Fruit fly (Drosophila melanogaster) whole organism, embryonic: ENCODE data around the gene CG17855.
A peak's percentile ranks its signal among the peaks of the same experiment; 100 is the strongest.

Experiments used
- BEAF-32 ChIP-seq: fragments of 200-800 bp; sonication (Bioruptor generic); optimal IDR thresholded peaks from 3 replicates; lab custom pipeline; 2017; ENCODE audit warnings: missing biosample characterization, missing genetic modification characterization, mild to moderate bottlenecking, moderate library complexity, missing genetic modification reagents
- C15 ChIP-seq: fragments of 200-800 bp; sonication (Bioruptor generic); IDR thresholded peaks from 3 replicates; pipeline ENCODE4 v1.3.6; 2022; ENCODE audit warnings: missing biosample characterization, missing genetic modification characterization
- CG10462 ChIP-seq: fragments of 200-800 bp; sonication (Bioruptor generic); optimal IDR thresholded peaks from 2 replicates; lab custom pipeline; 2016; ENCODE audit warnings: missing biosample characterization, missing genetic modification characterization
- CG10565 ChIP-seq: fragments of 200-800 bp; sonication (Bioruptor generic); optimal IDR thresholded peaks from 3 replicates; lab custom pipeline; 2016; ENCODE audit warnings: missing biosample characterization, mild to moderate bottlenecking, missing genetic modification characterization
- CG11504 ChIP-seq: fragments of 200-800 bp; sonication (Bioruptor generic); optimal IDR thresholded peaks from 3 replicates; lab custom pipeline; 2019; ENCODE audit warnings: missing biosample characterization, mild to moderate bottlenecking, missing genetic modification characterization, moderate library complexity
- CG1233 ChIP-seq: fragments of 200-800 bp; sonication (Bioruptor generic); optimal IDR thresholded peaks from 4 replicates; lab custom pipeline; 2018; ENCODE audit warnings: missing biosample characterization, mild to moderate bottlenecking, missing genetic modification characterization
- CG13424 ChIP-seq: fragments of 200-800 bp; sonication (Bioruptor generic); optimal IDR thresholded peaks from 2 replicates; lab custom pipeline; 2019; ENCODE audit warnings: missing biosample characterization, mild to moderate bottlenecking, missing genetic modification characterization, moderate library complexity
- CG14014 ChIP-seq: fragments of 200-800 bp; sonication (Bioruptor generic); IDR thresholded peaks from 2 replicates; pipeline ENCODE4 v1.3.6; 2022; ENCODE audit warnings: missing biosample characterization, missing genetic modification characterization
- CG14441 ChIP-seq: fragments of 200-800 bp; sonication (Bioruptor generic); IDR thresholded peaks from 2 replicates; pipeline ENCODE4 v1.3.6; 2022; ENCODE audit warnings: missing biosample characterization, missing genetic modification characterization
- CG15269 ChIP-seq: fragments of 200-800 bp; sonication (Bioruptor generic); optimal IDR thresholded peaks from 2 replicates; lab custom pipeline; 2018; ENCODE audit warnings: missing biosample characterization, mild to moderate bottlenecking, missing genetic modification characterization, moderate library complexity
- CG1792 ChIP-seq: fragments of 200-800 bp; sonication (Bioruptor generic); optimal IDR thresholded peaks from 2 replicates; lab custom pipeline; 2016; ENCODE audit warnings: missing biosample characterization, missing genetic modification characterization
- CG18599 ChIP-seq: fragments of 200-800 bp; sonication (Bioruptor generic); optimal IDR thresholded peaks from 3 replicates; lab custom pipeline; 2017; ENCODE audit warnings: missing biosample characterization, missing genetic modification characterization, mild to moderate bottlenecking, moderate library complexity, missing genetic modification reagents
- CG2712 ChIP-seq: fragments of 200-800 bp; optimal IDR thresholded peaks from 3 replicates; lab custom pipeline; 2019; ENCODE audit warnings: missing biosample characterization, mild to moderate bottlenecking, missing genetic modification characterization, moderate library complexity
- CG3281 ChIP-seq: fragments of 200-800 bp; sonication (Bioruptor generic); optimal IDR thresholded peaks from 3 replicates; lab custom pipeline; 2017; ENCODE audit warnings: missing biosample characterization, mild to moderate bottlenecking, missing genetic modification characterization
- CG33213 ChIP-seq: fragments of 200-800 bp; sonication (Bioruptor generic); optimal IDR thresholded peaks from 3 replicates; lab custom pipeline; 2016; ENCODE audit warnings: missing biosample characterization, missing genetic modification characterization
- CG3847 ChIP-seq: fragments of 200-800 bp; sonication (Bioruptor generic); IDR thresholded peaks from 2 replicates; pipeline ENCODE4 v1.3.6; 2022; ENCODE audit warnings: missing biosample characterization, missing genetic modification characterization
- CG4424 ChIP-seq: fragments of 200-800 bp; sonication (Bioruptor generic); optimal IDR thresholded peaks from 3 replicates; lab custom pipeline; 2016; ENCODE audit warnings: missing biosample characterization, missing genetic modification characterization
- CG5245 ChIP-seq: fragments of 200-800 bp; sonication (Bioruptor generic); optimal IDR thresholded peaks from 3 replicates; lab custom pipeline; 2016; ENCODE audit warnings: missing biosample characterization, missing genetic modification characterization
- CG6254 ChIP-seq: fragments of 200-800 bp; sonication (Bioruptor generic); optimal IDR thresholded peaks from 3 replicates; lab custom pipeline; 2017; ENCODE audit warnings: mild to moderate bottlenecking, missing biosample characterization, missing genetic modification reagents, missing genetic modification characterization
- CG6854 ChIP-seq: fragments of 200-800 bp; sonication (Bioruptor generic); optimal IDR thresholded peaks from 3 replicates; lab custom pipeline; 2017; ENCODE audit warnings: missing biosample characterization, mild to moderate bottlenecking, missing genetic modification characterization
- CG8359 ChIP-seq: fragments of 200-800 bp; sonication (Bioruptor generic); optimal IDR thresholded peaks from 2 replicates; lab custom pipeline; 2017; ENCODE audit warnings: missing biosample characterization, mild to moderate bottlenecking, missing genetic modification characterization, borderline replicate concordance
- Dad ChIP-seq: fragments of 200-800 bp; sonication (Bioruptor generic); optimal IDR thresholded peaks from 3 replicates; lab custom pipeline; 2016; ENCODE audit warnings: missing biosample characterization, missing genetic modification characterization
- Doc2 ChIP-seq: fragments of 200-800 bp; sonication (Bioruptor generic); IDR thresholded peaks from 2 replicates; pipeline ENCODE4 v1.3.6; 2022; ENCODE audit warnings: missing biosample characterization, missing genetic modification characterization
- Elba2 ChIP-seq: fragments of 200-800 bp; sonication (Bioruptor generic); optimal IDR thresholded peaks from 3 replicates; lab custom pipeline; 2016; ENCODE audit warnings: missing biosample characterization, missing genetic modification characterization
- Fer3 ChIP-seq: fragments of 200-800 bp; sonication (Bioruptor generic); optimal IDR thresholded peaks from 2 replicates; lab custom pipeline; 2018; ENCODE audit warnings: missing biosample characterization, mild to moderate bottlenecking, missing genetic modification characterization, moderate library complexity
- Gug ChIP-seq: fragments of 200-800 bp; sonication (Bioruptor generic); IDR thresholded peaks from 4 replicates; pipeline ENCODE4 v1.3.6; 2022; ENCODE audit warnings: missing biosample characterization, missing genetic modification characterization
- Hey ChIP-seq: fragments of 200-800 bp; sonication (Bioruptor generic); optimal IDR thresholded peaks from 3 replicates; lab custom pipeline; 2018; ENCODE audit warnings: missing biosample characterization, mild to moderate bottlenecking, missing genetic modification characterization
- Mad ChIP-seq: fragments of 200-800 bp; sonication (Bioruptor generic); optimal IDR thresholded peaks from 2 replicates; lab custom pipeline; 2016; ENCODE audit warnings: missing biosample characterization, missing genetic modification characterization
- Myb ChIP-seq: fragments of 200-800 bp; sonication (Bioruptor generic); optimal IDR thresholded peaks from 2 replicates; lab custom pipeline; 2016; ENCODE audit warnings: missing biosample characterization, missing genetic modification characterization
- NK7.1 ChIP-seq: fragments of 200-800 bp; sonication (Bioruptor generic); optimal IDR thresholded peaks from 3 replicates; lab custom pipeline; 2016; ENCODE audit warnings: missing biosample characterization, missing genetic modification characterization
- Scr ChIP-seq: fragments of 200-800 bp; sonication (Bioruptor generic); IDR thresholded peaks from 2 replicates; pipeline ENCODE4 v1.3.6; 2022; ENCODE audit warnings: missing biosample characterization, missing genetic modification characterization; ENCODE audit not compliant: partially characterized antibody
- Trl ChIP-seq, 3 experiments: fragments of >200 bp in 2 of 3; fragments of 200-800 bp in 1 of 3; sonication (Bioruptor generic) in 1 of 3; optimal IDR thresholded peaks; 2 replicates in 1 of 3; 3 replicates in 2 of 3; lab custom pipeline; 2016 to 2017; ENCODE audit warnings: missing biosample characterization in 1 of 3, missing genetic modification characterization in 1 of 3
- bsh ChIP-seq, 2 experiments: fragments of 200-800 bp; sonication (Bioruptor generic); optimal IDR thresholded peaks; 2 replicates each; lab custom pipeline; 2017 to 2018; ENCODE audit warnings: mild to moderate bottlenecking in 2 of 2, missing biosample characterization in 2 of 2, missing genetic modification characterization in 2 of 2, moderate library complexity in 1 of 2
- dmrt11E ChIP-seq: fragments of 200-800 bp; sonication (Bioruptor generic); optimal IDR thresholded peaks from 3 replicates; lab custom pipeline; 2018; ENCODE audit warnings: missing biosample characterization, mild to moderate bottlenecking, missing genetic modification characterization, moderate library complexity
- dysf ChIP-seq: fragments of 200-800 bp; sonication (Bioruptor generic); IDR thresholded peaks from 3 replicates; pipeline ENCODE4 v1.3.6; 2022; ENCODE audit warnings: missing biosample characterization, missing genetic modification characterization
- esg ChIP-seq: fragments of 200-800 bp; sonication (Bioruptor generic); conservative IDR thresholded peaks from 2 replicates; pipeline ENCODE4 v1.3.6; 2022; ENCODE audit warnings: missing biosample characterization, missing genetic modification characterization
- hb ChIP-seq: fragments of 200-800 bp; sonication (Bioruptor generic); IDR thresholded peaks from 3 replicates; pipeline ENCODE4 v1.3.6; 2022; ENCODE audit warnings: missing biosample characterization, missing genetic modification characterization; ENCODE audit not compliant: partially characterized antibody
- jigr1 ChIP-seq: fragments of 200-800 bp; sonication (Bioruptor generic); IDR thresholded peaks from 3 replicates; pipeline ENCODE4 v1.3.6; 2022; ENCODE audit warnings: missing biosample characterization, missing genetic modification characterization
- kah ChIP-seq: fragments of 200-800 bp; sonication (Bioruptor generic); optimal IDR thresholded peaks from 2 replicates; lab custom pipeline; 2018; ENCODE audit warnings: missing biosample characterization, mild to moderate bottlenecking, missing genetic modification characterization
- lola ChIP-seq, 3 experiments: fragments of >200 bp in 2 of 3; fragments of 200-800 bp in 1 of 3; sonication (Bioruptor generic) in 1 of 3; optimal IDR thresholded peaks; 2 replicates each; lab custom pipeline; 2017 to 2019; ENCODE audit warnings: missing biosample characterization in 3 of 3, missing genetic modification characterization in 3 of 3, mild to moderate bottlenecking in 1 of 3, moderate library complexity in 1 of 3
- mam ChIP-seq: fragments of 200-800 bp; sonication (Bioruptor generic); optimal IDR thresholded peaks from 3 replicates; lab custom pipeline; 2016; ENCODE audit warnings: missing biosample characterization, missing genetic modification characterization
- mirr ChIP-seq: fragments of 200-800 bp; sonication (Bioruptor generic); optimal IDR thresholded peaks from 3 replicates; lab custom pipeline; 2018; ENCODE audit warnings: missing biosample characterization, mild to moderate bottlenecking, missing genetic modification characterization
- pho ChIP-seq: fragments of 200-800 bp; sonication (Bioruptor generic); optimal IDR thresholded peaks from 2 replicates; lab custom pipeline; 2016; ENCODE audit warnings: missing biosample characterization, missing genetic modification characterization
- pnt ChIP-seq: fragments of 200-800 bp; sonication (Bioruptor generic); optimal IDR thresholded peaks from 3 replicates; lab custom pipeline; 2016; ENCODE audit warnings: missing biosample characterization, missing genetic modification characterization
- row ChIP-seq: fragments of 200-800 bp; sonication (Bioruptor generic); IDR thresholded peaks from 3 replicates; pipeline ENCODE4 v1.3.6; 2022; ENCODE audit warnings: missing biosample characterization, missing genetic modification characterization
- shn ChIP-seq: fragments of 200-800 bp; sonication (Bioruptor generic); optimal IDR thresholded peaks from 3 replicates; lab custom pipeline; 2016; ENCODE audit warnings: missing biosample characterization, missing genetic modification characterization
- tap ChIP-seq: fragments of 200-800 bp; optimal IDR thresholded peaks from 3 replicates; lab custom pipeline; 2019; ENCODE audit warnings: missing biosample characterization, mild to moderate bottlenecking, missing genetic modification characterization, moderate library complexity
- tx ChIP-seq: fragments of 200-800 bp; sonication (Bioruptor generic); optimal IDR thresholded peaks from 2 replicates; lab custom pipeline; 2016; ENCODE audit warnings: missing biosample characterization, missing genetic modification characterization

CG17855 gene

DNA sequence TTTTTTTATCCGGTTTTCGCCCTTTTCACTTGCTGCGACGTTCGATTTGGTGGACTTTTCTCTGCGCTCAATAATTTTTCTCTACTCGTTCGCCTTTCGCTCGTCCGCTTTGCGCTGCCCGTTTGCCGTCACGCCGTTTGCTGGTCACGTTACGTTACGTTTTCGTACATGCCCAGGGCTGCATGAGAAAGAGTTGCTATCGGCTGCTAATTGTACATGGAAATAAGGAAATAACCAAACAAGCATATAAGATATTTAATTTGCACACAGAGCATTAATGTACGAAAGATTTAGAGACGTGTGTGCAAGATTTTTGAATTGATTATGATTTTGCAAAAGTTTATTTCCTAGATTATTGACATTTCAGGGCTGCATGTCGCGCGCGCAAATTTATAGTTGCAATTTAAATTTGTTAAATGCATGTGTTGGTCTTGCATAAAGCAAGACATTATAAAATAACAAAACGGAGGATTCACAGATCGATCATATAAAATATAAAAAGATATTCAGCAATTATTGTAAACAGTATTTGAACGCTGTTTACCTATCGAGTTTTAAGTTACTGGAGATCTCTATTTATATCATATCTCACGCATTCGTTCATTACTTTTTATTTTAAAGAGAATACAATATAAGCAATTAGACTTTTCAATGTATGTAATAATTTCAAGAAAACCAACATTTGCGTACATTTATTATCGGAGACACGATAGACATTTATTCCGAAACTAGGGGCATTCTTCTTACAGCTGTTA lies 45.5 kb upstream of the CG17855 start, which contains the start of gene Gdi (continued):
- TF ChIP-seq CG4424 (GFP tag; lab: Kevin White, UChicago) (peak; percentile 29), Fer3 (tag; lab: Kevin White, UChicago) (peak; percentile 27), bsh (GFP tag; optimal IDR thresholded peaks at IDR 0.05; lab: Kevin White, UChicago) (peak in 1 of 2 experiments; percentile 5), CG2712 (peak; percentile 31), CG1233 (GFP tag; lab: Kevin White, UChicago) (peak; percentile 20), CG8359 (no peak), mam (peak; percentile 64), dmrt11E (tag; lab: Kevin White, UChicago) (peak; percentile 29), dysf (GFP tag; lab: Robert Waterston, UW) (peak; percentile 47; the same call in 1 of the 3 replicates), CG11504 (tag; lab: Kevin White, UChicago) (peak; percentile 18), C15 (GFP tag; lab: Robert Waterston, UW) (no peak), BEAF-32 (GFP tag; lab: Kevin White, UChicago) (peak; percentile 65), kah (GFP tag; lab: Kevin White, UChicago) (no peak), CG3281 (peak; percentile 60), Mad (GFP tag; lab: Kevin White, UChicago) (peak; percentile 22), shn (GFP tag; lab: Kevin White, UChicago) (peak; percentile 11), CG6254 (GFP tag; lab: Kevin White, UChicago) (no peak), NK7.1 (GFP tag; lab: Kevin White, UChicago) (no peak), tap (tag; lab: Kevin White, UChicago) (no peak), Dad (GFP tag; lab: Kevin White, UChicago) (peak; percentile 0), tx (GFP tag; lab: Kevin White, UChicago) (no peak), CG13424 (peak; percentile 30), CG6854 (GFP tag; lab: Kevin White, UChicago) (no peak), CG33213 (GFP tag; lab: Kevin White, UChicago) (peak; percentile 2), lola (GFP tag; optimal IDR thresholded peaks at IDR 0.05; lab: Kevin White, UChicago) (peak in 1 of 3 experiments; percentile 11), Hey (tag; lab: Kevin White, UChicago) (no peak), Doc2 (GFP tag; lab: Robert Waterston, UW) (no peak), Gug (peak; percentile 14; the same call in 1 of the 4 replicates), CG3847 (GFP tag; lab: Robert Waterston, UW) (peak; percentile 34; the same call in 1 of the 2 replicates), CG1792 (GFP tag; lab: Kevin White, UChicago) (peak; percentile 17), CG5245 (no peak), CG18599 (GFP tag; lab: Kevin White, UChicago) (no peak), hb (no peak), Scr (GFP tag; lab: Robert Waterston, UW) (peak; percentile 47; the same call in 1 of the 2 replicates), pnt (GFP tag; lab: Kevin White, UChicago) (peak; percentile 7), mirr (GFP tag; lab: Kevin White, UChicago) (peak; percentile 29), CG14441 (GFP tag; lab: Robert Waterston, UW) (peak; percentile 67), Trl (optimal IDR thresholded peaks at IDR 0.05; lab: Kevin White, UChicago) (no peak), Trl (GFP tag; optimal IDR thresholded peaks at IDR 0.05; lab: Kevin White, UChicago) (peak; percentile 19), esg (GFP tag; lab: Robert Waterston, UW) (0 out of 2 replicates have a peak, but pooled peaks have one; percentile 6), CG10462 (GFP tag; lab: Kevin White, UChicago) (no peak), jigr1 (no peak), CG10565 (GFP tag; lab: Kevin White, UChicago) (no peak), CG14014 (peak; percentile 26; the same call in 1 of the 2 replicates), pho (GFP tag; lab: Kevin White, UChicago) (no peak), CG15269 (tag; lab: Kevin White, UChicago) (peak; percentile 13), Myb (GFP tag; lab: Kevin White, UChicago) (peak; percentile 33), Elba2 (peak; percentile 34), row (peak; percentile 59)
